Fruit fly (Drosophila melanogaster) whole organism, wandering third instar larva: Measurements from ENCODE around the gene Ada1-2.

Experiments used
- Jra ChIP-seq: sonication (Bioruptor generic); optimal IDR thresholded peaks from 2 replicates; lab custom pipeline; 2016; ENCODE audit warnings: missing biosample characterization, missing genetic modification characterization
- foxo ChIP-seq, 2 experiments: fragments of 200-800 bp; sonication (Bioruptor generic); optimal IDR thresholded peaks; 2 replicates in 1 of 2; 3 replicates in 1 of 2; lab custom pipeline; 2016 to 2017; ENCODE audit warnings: missing biosample characterization in 2 of 2, missing genetic modification characterization in 2 of 2
- jim ChIP-seq: fragments of 175-275, 200-325 bp; sonication (Bioruptor generic); optimal IDR thresholded peaks from 2 replicates; lab custom pipeline; 2016; ENCODE audit warnings: missing biosample characterization, mild to moderate bottlenecking, missing genetic modification characterization
- lola ChIP-seq: fragments of >200 bp; optimal IDR thresholded peaks from 2 replicates; lab custom pipeline; 2017; ENCODE audit warnings: missing biosample characterization, missing genetic modification characterization
- psq ChIP-seq: fragments of 200-800 bp; sonication (Bioruptor generic); optimal IDR thresholded peaks from 3 replicates; lab custom pipeline; 2017; ENCODE audit warnings: missing biosample characterization, mild to moderate bottlenecking, missing genetic modification characterization, moderate library complexity
- sage ChIP-seq: fragments of 200-800 bp; sonication (Bioruptor generic); optimal IDR thresholded peaks from 2 replicates; lab custom pipeline; 2016; ENCODE audit warnings: missing biosample characterization, mild to moderate bottlenecking, missing genetic modification characterization
- sv ChIP-seq: fragments of 200-800 bp; sonication (Bioruptor generic); optimal IDR thresholded peaks from 3 replicates; lab custom pipeline; 2016; ENCODE audit warnings: missing biosample characterization, missing genetic modification characterization

dm6 chr2L:12027435-12027834 lies 34.7 kb downstream of the Ada1-2 start, which contains the start of gene dmGlut:
- TF ChIP-seq Jra (GFP tag; lab: Kevin White, UChicago) (no peak), jim (GFP tag; lab: Kevin White, UChicago) (no peak), psq (GFP tag; lab: Kevin White, UChicago) (no peak), foxo (GFP tag; optimal IDR thresholded peaks at IDR 0.05; lab: Kevin White, UChicago) (no peak), lola (GFP tag; lab: Kevin White, UChicago) (no peak), sv (GFP tag; lab: Kevin White, UChicago) (no peak), sage (GFP tag; lab: Kevin White, UChicago) (no peak)
